Worm (Caenorhabditis elegans): ENCODE measurements around the gene F09F9.2.

ce11 chrX:4088943-4089342, 22.3 kb downstream of the F09F9.2 start:
- TF ChIP-seq dpff-1 (tag; optimal IDR thresholded peaks at IDR 0.05) (no peak), xnd-1 (tag; optimal IDR thresholded peaks at IDR 0.05) (no peak), gei-17 (GFP tag; optimal IDR thresholded peaks at IDR 0.05) (no peak), B0261.1 (tag; optimal IDR thresholded peaks at IDR 0.05) (no peak), hmg-1.2 (GFP tag; IDR thresholded peaks at IDR 0.05) (no peak), ceh-91 (GFP tag; IDR thresholded peaks at IDR 0.05) (no peak), unc-130 (GFP tag; optimal IDR thresholded peaks at IDR 0.05) (no peak), egl-18 (GFP tag; IDR thresholded peaks at IDR 0.05) (no peak), K11D2.4 (GFP tag; IDR thresholded peaks at IDR 0.05) (no peak), attf-3 (GFP tag; conservative IDR thresholded peaks at IDR 0.05) (no peak)
